In the genomic region with DNA sequence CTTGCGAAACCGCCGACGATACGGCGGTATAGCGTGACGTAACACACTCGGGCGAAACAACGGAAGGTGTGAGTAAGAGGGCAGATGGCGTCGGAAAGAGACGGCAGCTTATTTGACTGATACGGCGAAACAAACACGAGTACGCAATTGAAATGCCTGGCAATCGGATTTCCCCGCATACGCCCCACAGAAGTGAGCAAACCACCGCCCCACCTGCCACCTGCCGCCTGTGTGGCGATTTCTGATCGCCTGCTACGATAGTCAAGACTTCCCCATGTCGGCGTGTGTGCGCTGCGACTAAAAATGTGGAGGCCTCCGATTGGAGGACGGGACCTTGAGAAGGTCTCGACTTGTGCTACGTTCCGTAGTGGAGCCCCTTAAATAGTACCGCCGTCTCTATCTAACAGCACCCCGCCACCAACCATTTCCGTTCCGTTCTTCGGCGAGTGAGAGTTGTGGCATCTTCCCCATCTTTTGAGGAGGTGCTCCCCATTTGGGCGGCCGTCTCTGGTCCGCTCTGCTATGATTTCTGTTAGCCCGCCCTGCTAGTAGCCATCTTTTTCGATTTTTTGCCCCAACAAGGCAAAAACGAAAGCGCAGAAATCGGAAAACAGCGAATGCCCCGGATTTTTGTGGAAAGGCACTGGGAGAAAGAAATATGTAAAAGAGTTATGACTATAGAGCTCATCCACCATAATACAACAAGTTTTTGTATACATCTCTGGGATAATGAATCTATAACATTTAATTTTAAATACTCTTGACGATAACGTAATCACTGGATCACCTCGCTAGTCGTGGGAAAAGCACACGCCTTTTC, we compare ENCODE assay signal across 1 fruit fly cellular context.
TF ChIP-seq lines count a peak whose summit lies in the region.

No protein-coding gene starts in this region.

TF ChIP-seq in whole organism, embryonic, 481 proteins besides CTCF, POLR2A, EP300 and RAD21 (continued from another document and continues in another):
- TF ChIP-seq CG15269 (tag; optimal IDR thresholded peaks at IDR 0.05; lab: Kevin White, UChicago) (peak; percentile 82), slou (GFP tag; optimal IDR thresholded peaks at IDR 0.05; lab: Kevin White, UChicago) (no peak), CG18262 (tag; optimal IDR thresholded peaks at IDR 0.05; lab: Kevin White, UChicago) (peak; percentile 89), salm (tag; optimal IDR thresholded peaks at IDR 0.05; lab: Kevin White, UChicago) (peak; percentile 69), ase (GFP tag; IDR thresholded peaks at IDR 0.05; lab: Robert Waterston, UW) (no peak), Sin3A (optimal IDR thresholded peaks at IDR 0.05; lab: Kevin White, UChicago) (no peak), CG10321 (GFP tag; IDR thresholded peaks at IDR 0.05; lab: Robert Waterston, UW) (no peak), inv (GFP tag; IDR thresholded peaks at IDR 0.05; lab: Robert Waterston, UW; ENCODE audit: partially characterized antibody) (no peak), HLH54F (GFP tag; optimal IDR thresholded peaks at IDR 0.05; lab: Kevin White, UChicago) (peak; percentile 78), scrt (GFP tag; optimal IDR thresholded peaks at IDR 0.05; lab: Kevin White, UChicago) (peak; percentile 75), Spps (tag; optimal IDR thresholded peaks at IDR 0.05; lab: Kevin White, UChicago) (peak; percentile 82), NfI (GFP tag; optimal IDR thresholded peaks at IDR 0.05; lab: Kevin White, UChicago) (peak; percentile 78), CG4820 (GFP tag; optimal IDR thresholded peaks at IDR 0.05; lab: Kevin White, UChicago) (peak; percentile 90), sqz (GFP tag; optimal IDR thresholded peaks at IDR 0.05; lab: Kevin White, UChicago) (peak; percentile 78), C15 (GFP tag; IDR thresholded peaks at IDR 0.05; lab: Robert Waterston, UW) (no peak), Abd-B (GFP tag; optimal IDR thresholded peaks at IDR 0.05; lab: Kevin White, UChicago) (peak; percentile 80), chm (GFP tag; IDR thresholded peaks at IDR 0.05; lab: Robert Waterston, UW) (no peak), CG10147 (GFP tag; optimal IDR thresholded peaks at IDR 0.05; lab: Kevin White, UChicago) (peak; percentile 64), Meics (GFP tag; optimal IDR thresholded peaks at IDR 0.05; lab: Kevin White, UChicago) (peak; percentile 87), CG6854 (GFP tag; optimal IDR thresholded peaks at IDR 0.05; lab: Kevin White, UChicago) (peak; percentile 83), CG8290 (GFP tag; optimal IDR thresholded peaks at IDR 0.05; lab: Kevin White, UChicago) (peak; percentile 45), CG8290 (tag; optimal IDR thresholded peaks at IDR 0.05; lab: Kevin White, UChicago) (peak; percentile 4 to 88), seq (GFP tag; IDR thresholded peaks at IDR 0.05; lab: Robert Waterston, UW) (no peak), Fer3 (tag; optimal IDR thresholded peaks at IDR 0.05; lab: Kevin White, UChicago) (peak; percentile 78), tgo (GFP tag; IDR thresholded peaks at IDR 0.05; lab: Robert Waterston, UW) (no peak), Ravus (GFP tag; IDR thresholded peaks at IDR 0.05; lab: Robert Waterston, UW) (no peak), pum (GFP tag; optimal IDR thresholded peaks at IDR 0.05; lab: Kevin White, UChicago) (peak; percentile 87), CG15073 (GFP tag; optimal IDR thresholded peaks at IDR 0.05; lab: Kevin White, UChicago) (peak; percentile 32), CG7357 (GFP tag; IDR thresholded peaks at IDR 0.05; lab: Robert Waterston, UW) (peak; percentile 76; the same call in 1 of the 3 replicates), CG8478 (optimal IDR thresholded peaks at IDR 0.05; lab: Kevin White, UChicago) (peak; percentile 78), jigr1 (GFP tag; IDR thresholded peaks at IDR 0.05; lab: Robert Waterston, UW) (no peak), CG17385 (GFP tag; optimal IDR thresholded peaks at IDR 0.05; lab: Kevin White, UChicago) (peak; percentile 79), CG9437 (GFP tag; optimal IDR thresholded peaks at IDR 0.05; lab: Kevin White, UChicago) (peak; percentile 94), lov (optimal IDR thresholded peaks at IDR 0.05; lab: Kevin White, UChicago) (no peak), lov (GFP tag; IDR thresholded peaks at IDR 0.05; lab: Robert Waterston, UW) (no peak), Camta (GFP tag; optimal IDR thresholded peaks at IDR 0.05; lab: Kevin White, UChicago) (peak; percentile 83), zen2 (GFP tag; IDR thresholded peaks at IDR 0.05; lab: Robert Waterston, UW; ENCODE audit: partially characterized antibody) (no peak), z (GFP tag; IDR thresholded peaks at IDR 0.05; lab: Robert Waterston, UW) (no peak), CG1603 (tag; optimal IDR thresholded peaks at IDR 0.05; lab: Kevin White, UChicago) (peak; percentile 95), Sry-δ (GFP tag; optimal IDR thresholded peaks at IDR 0.05; lab: Kevin White, UChicago) (peak; percentile 37), Sox102F (GFP tag; optimal IDR thresholded peaks at IDR 0.05; lab: Kevin White, UChicago) (peak; percentile 89), CG18476 (GFP tag; optimal IDR thresholded peaks at IDR 0.05; lab: Kevin White, UChicago) (peak; percentile 83), chif (GFP tag; optimal IDR thresholded peaks at IDR 0.05; lab: Kevin White, UChicago) (peak; percentile 89 to 91), CG9215 (GFP tag; IDR thresholded peaks at IDR 0.05; lab: Robert Waterston, UW) (no peak), odd (GFP tag; optimal IDR thresholded peaks at IDR 0.05; lab: Kevin White, UChicago) (peak; percentile 43), CG12769 (tag; optimal IDR thresholded peaks at IDR 0.05; lab: Kevin White, UChicago) (peak; percentile 96), ken (GFP tag; IDR thresholded peaks at IDR 0.05; lab: Robert Waterston, UW) (no peak), E2f1 (GFP tag; IDR thresholded peaks at IDR 0.05; lab: Robert Waterston, UW) (no peak), CG4328 (GFP tag; optimal IDR thresholded peaks at IDR 0.05; lab: Kevin White, UChicago) (peak; percentile 54), CG2202 (tag; optimal IDR thresholded peaks at IDR 0.05; lab: Kevin White, UChicago) (peak; percentile 84), CG3995 (GFP tag; optimal IDR thresholded peaks at IDR 0.05; lab: Kevin White, UChicago) (no peak), ato (GFP tag; IDR thresholded peaks at IDR 0.05; lab: Robert Waterston, UW; ENCODE audit: partially characterized antibody) (no peak), CG2875 (GFP tag; optimal IDR thresholded peaks at IDR 0.05; lab: Kevin White, UChicago) (peak; percentile 83), CG15601 (tag; optimal IDR thresholded peaks at IDR 0.05; lab: Kevin White, UChicago) (peak; percentile 84), ac (GFP tag; optimal IDR thresholded peaks at IDR 0.05; lab: Kevin White, UChicago) (peak; percentile 51), CG8359 (GFP tag; optimal IDR thresholded peaks at IDR 0.05; lab: Kevin White, UChicago; ENCODE audit: borderline replicate concordance) (peak; percentile 73), oc (tag; optimal IDR thresholded peaks at IDR 0.05; lab: Kevin White, UChicago) (peak; percentile 88), shn (GFP tag; optimal IDR thresholded peaks at IDR 0.05; lab: Kevin White, UChicago) (peak; percentile 82), az2 (GFP tag; optimal IDR thresholded peaks at IDR 0.05; lab: Kevin White, UChicago) (peak; percentile 87), Ets97D (GFP tag; optimal IDR thresholded peaks at IDR 0.05; lab: Kevin White, UChicago) (peak; percentile 70), CG4424 (GFP tag; optimal IDR thresholded peaks at IDR 0.05; lab: Kevin White, UChicago) (peak; percentile 89), grau (tag; optimal IDR thresholded peaks at IDR 0.05; lab: Kevin White, UChicago) (peak; percentile 83), CoRest (tag; optimal IDR thresholded peaks at IDR 0.05; lab: Kevin White, UChicago) (peak; percentile 86), CG10565 (GFP tag; optimal IDR thresholded peaks at IDR 0.05; lab: Kevin White, UChicago) (peak; percentile 48), Side (GFP tag; optimal IDR thresholded peaks at IDR 0.05; lab: Kevin White, UChicago) (peak; percentile 90), pfk (GFP tag; optimal IDR thresholded peaks at IDR 0.05; lab: Kevin White, UChicago) (peak; percentile 51), CG3847 (GFP tag; IDR thresholded peaks at IDR 0.05; lab: Robert Waterston, UW) (no peak), CG3726 (GFP tag; IDR thresholded peaks at IDR 0.05; lab: Robert Waterston, UW) (no peak), Lim3 (GFP tag; IDR thresholded peaks at IDR 0.05; lab: Robert Waterston, UW) (no peak), CG11560 (tag; IDR thresholded peaks at IDR 0.05; lab: Robert Waterston, UW) (no peak), CG33213 (GFP tag; optimal IDR thresholded peaks at IDR 0.05; lab: Kevin White, UChicago) (peak; percentile 88), Nf-YC (tag; optimal IDR thresholded peaks at IDR 0.05; lab: Kevin White, UChicago) (peak; percentile 95), Hr51 (GFP tag; optimal IDR thresholded peaks at IDR 0.05; lab: Kevin White, UChicago) (peak; percentile 66 to 88), CG14710 (tag; optimal IDR thresholded peaks at IDR 0.05; lab: Kevin White, UChicago) (peak; percentile 82), pb (GFP tag; optimal IDR thresholded peaks at IDR 0.05; lab: Kevin White, UChicago) (peak; percentile 72), CG12659 (GFP tag; optimal IDR thresholded peaks at IDR 0.05; lab: Kevin White, UChicago) (peak; percentile 82), Poxn (GFP tag; IDR thresholded peaks at IDR 0.05; lab: Robert Waterston, UW) (no peak), CG4617 (GFP tag; optimal IDR thresholded peaks at IDR 0.05; lab: Kevin White, UChicago; ENCODE audit: borderline replicate concordance) (peak; percentile 57), ham (GFP tag; IDR thresholded peaks at IDR 0.05; lab: Robert Waterston, UW) (no peak), emc (GFP tag; optimal IDR thresholded peaks at IDR 0.05; lab: Kevin White, UChicago) (peak; percentile 62), CG9817 (tag; optimal IDR thresholded peaks at IDR 0.05; lab: Kevin White, UChicago) (peak; percentile 61), CG11456 (GFP tag; IDR thresholded peaks at IDR 0.05; lab: Robert Waterston, UW) (no peak), CG14014 (GFP tag; IDR thresholded peaks at IDR 0.05; lab: Robert Waterston, UW) (no peak), CG14965 (GFP tag; optimal IDR thresholded peaks at IDR 0.05; lab: Kevin White, UChicago; ENCODE audit: borderline replicate concordance) (no peak), CG8765 (GFP tag; IDR thresholded peaks at IDR 0.05; lab: Robert Waterston, UW) (no peak), GATAe (GFP tag; conservative IDR thresholded peaks at IDR 0.05; lab: Robert Waterston, UW) (no peak), sens (GFP tag; lab: Kevin White, UChicago) (peak; percentile 99), Dad (GFP tag; optimal IDR thresholded peaks at IDR 0.05; lab: Kevin White, UChicago) (peak; percentile 90), croc (GFP tag; conservative IDR thresholded peaks at IDR 0.05; lab: Robert Waterston, UW) (peak; percentile 85), HHEX (GFP tag; optimal IDR thresholded peaks at IDR 0.05; lab: Kevin White, UChicago) (peak; percentile 82), NK7.1 (GFP tag; optimal IDR thresholded peaks at IDR 0.05; lab: Kevin White, UChicago) (peak; percentile 75), dati (GFP tag; IDR thresholded peaks at IDR 0.05; lab: Robert Waterston, UW) (no peak), CG17568 (GFP tag; optimal IDR thresholded peaks at IDR 0.05; lab: Kevin White, UChicago) (peak; percentile 77), CG6254 (GFP tag; optimal IDR thresholded peaks at IDR 0.05; lab: Kevin White, UChicago) (peak; percentile 76), crol (GFP tag; IDR thresholded peaks at IDR 0.05; lab: Robert Waterston, UW) (no peak), gfzf (GFP tag; optimal IDR thresholded peaks at IDR 0.05; lab: Kevin White, UChicago) (no peak), CG1832 (GFP tag; optimal IDR thresholded peaks at IDR 0.05; lab: Kevin White, UChicago) (peak; percentile 83), CG30403 (GFP tag; optimal IDR thresholded peaks at IDR 0.05; lab: Kevin White, UChicago) (peak; percentile 91), Hand (GFP tag; optimal IDR thresholded peaks at IDR 0.05; lab: Kevin White, UChicago) (peak; percentile 50), YL-1 (GFP tag; optimal IDR thresholded peaks at IDR 0.05; lab: Kevin White, UChicago) (no peak), toy (GFP tag; IDR thresholded peaks at IDR 0.05; lab: Robert Waterston, UW) (no peak), run (tag; optimal IDR thresholded peaks at IDR 0.05; lab: Kevin White, UChicago) (peak; percentile 72), her (GFP tag; optimal IDR thresholded peaks at IDR 0.05; lab: Kevin White, UChicago) (peak; percentile 84), otp (GFP tag; IDR thresholded peaks at IDR 0.05; lab: Robert Waterston, UW) (no peak), CG7556 (GFP tag; optimal IDR thresholded peaks at IDR 0.05; lab: Kevin White, UChicago) (peak; percentile 86), ems (GFP tag; optimal IDR thresholded peaks at IDR 0.05; lab: Kevin White, UChicago) (peak; percentile 90), MESR4 (GFP tag; optimal IDR thresholded peaks at IDR 0.05; lab: Kevin White, UChicago) (peak; percentile 9), chinmo (GFP tag; IDR thresholded peaks at IDR 0.05; lab: Robert Waterston, UW; ENCODE audit: partially characterized antibody) (no peak), CG7271 (tag; optimal IDR thresholded peaks at IDR 0.05; lab: Kevin White, UChicago) (peak; percentile 18), Sry-β (GFP tag; optimal IDR thresholded peaks at IDR 0.05; lab: Kevin White, UChicago) (peak; percentile 38), sr (GFP tag; IDR thresholded peaks at IDR 0.05; lab: Robert Waterston, UW) (no peak), prd (optimal IDR thresholded peaks at IDR 0.05; lab: Kevin White, UChicago) (no peak), prd (GFP tag; IDR thresholded peaks at IDR 0.05; lab: Robert Waterston, UW) (no peak), CG11093 (GFP tag; IDR thresholded peaks at IDR 0.05; lab: Robert Waterston, UW) (peak; percentile 84), esg (GFP tag; conservative IDR thresholded peaks at IDR 0.05; lab: Robert Waterston, UW) (no peak), CG1529 (GFP tag; optimal IDR thresholded peaks at IDR 0.05; lab: Kevin White, UChicago) (peak; percentile 85), Usf (GFP tag; optimal IDR thresholded peaks at IDR 0.05; lab: Kevin White, UChicago) (peak; percentile 74), Scr (GFP tag; IDR thresholded peaks at IDR 0.05; lab: Robert Waterston, UW; ENCODE audit: partially characterized antibody) (no peak), klu (GFP tag; IDR thresholded peaks at IDR 0.05; lab: Robert Waterston, UW) (no peak), lmd (GFP tag; IDR thresholded peaks at IDR 0.05; lab: Robert Waterston, UW) (no peak), tna (GFP tag; IDR thresholded peaks at IDR 0.05; lab: Robert Waterston, UW; ENCODE audit: partially characterized antibody) (no peak), tup (GFP tag; optimal IDR thresholded peaks at IDR 0.05; lab: Kevin White, UChicago) (peak; percentile 78), Hmr (GFP tag; optimal IDR thresholded peaks at IDR 0.05; lab: Kevin White, UChicago) (peak; percentile 84), Bgb (GFP tag; IDR thresholded peaks at IDR 0.05; lab: Robert Waterston, UW; ENCODE audit: partially characterized antibody) (no peak)
